Worm (Caenorhabditis elegans) whole organism, L4/young adult: ENCODE results near the gene ztf-18.

Source experiments
- dao-5 ChIP-seq: sonication (generic microtip); optimal IDR thresholded peaks from 2 replicates; lab custom pipeline; 2016; ENCODE audit warnings: missing genotype, missing genetic modification characterization, moderate library complexity, missing compliant biosample characterization
- him-1 ChIP-seq: sonication (generic microtip); optimal IDR thresholded peaks from 2 replicates; lab custom pipeline; 2016; ENCODE audit warnings: missing genotype, missing genetic modification reagents, missing genetic modification characterization, missing compliant biosample characterization

ce11 chrIII:900134-900533, 4.6 kb upstream of the ztf-18 start:
- TF ChIP-seq dao-5 (tag; lab: Kevin White, UChicago) (no peak), him-1 (no peak)
